Fruit fly (Drosophila melanogaster): ENCODE data around the gene CG17129.

CG17129 gene

DNA sequence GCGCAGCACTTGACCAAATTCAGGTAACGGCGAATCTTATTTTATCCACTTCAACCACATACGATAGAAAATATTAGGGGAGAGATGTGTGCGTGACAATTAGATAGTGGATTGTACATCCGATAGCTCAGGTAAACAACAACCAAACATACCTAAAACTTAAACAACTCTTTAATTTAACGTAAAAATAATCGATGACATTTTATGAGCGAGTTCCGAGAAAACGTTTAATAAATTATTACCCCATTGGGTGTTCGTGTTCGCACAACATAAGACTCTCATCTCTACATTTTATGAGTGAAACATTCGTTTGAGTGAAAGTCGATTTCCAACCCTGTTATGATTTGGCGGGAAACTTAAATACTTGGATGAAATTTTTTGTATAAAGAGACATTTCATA lies at the start of gene CG17129:
TSS of gene CG17129 (minus strand) at position 69 of the 400 bp plus-strand sequence.
- TF ChIP-seq Myc (optimal IDR thresholded peaks at IDR 0.05) (no peak), Sp1 (GFP tag; optimal IDR thresholded peaks at IDR 0.05) (peak; percentile 66), Mio (GFP tag; optimal IDR thresholded peaks at IDR 0.05) (no peak), CG32264 (GFP tag; optimal IDR thresholded peaks at IDR 0.05) (peak; percentile 44), Jra (GFP tag; optimal IDR thresholded peaks at IDR 0.05) (peak; percentile 74), Hnf4 (GFP tag; optimal IDR thresholded peaks at IDR 0.05) (peak; percentile 72), dmrt93B (GFP tag; optimal IDR thresholded peaks at IDR 0.05) (peak; percentile 35), sv (GFP tag; optimal IDR thresholded peaks at IDR 0.05) (peak; percentile 69), Hr83 (GFP tag; optimal IDR thresholded peaks at IDR 0.05; ENCODE audit: poor library complexity, severe bottlenecking) (peak; percentile 51), Rel (GFP tag; optimal IDR thresholded peaks at IDR 0.05) (no peak), Rel (tag; optimal IDR thresholded peaks at IDR 0.05) (no peak), CG9705 (GFP tag; optimal IDR thresholded peaks at IDR 0.05) (peak; percentile 42), tai (GFP tag; optimal IDR thresholded peaks at IDR 0.05) (no peak), pan (optimal IDR thresholded peaks at IDR 0.05) (no peak), rgr (GFP tag; optimal IDR thresholded peaks at IDR 0.05) (peak; percentile 71), Hr78 (GFP tag; optimal IDR thresholded peaks at IDR 0.05) (no peak), sage (GFP tag; optimal IDR thresholded peaks at IDR 0.05) (peak; percentile 68), Vsx2 (GFP tag; optimal IDR thresholded peaks at IDR 0.05; ENCODE audit: partially characterized antibody) (no peak), dl (GFP tag; optimal IDR thresholded peaks at IDR 0.05; ENCODE audit: insufficient read depth in 1 of 2, partially characterized antibody in 2 of 2) (no peak), h (GFP tag; optimal IDR thresholded peaks at IDR 0.05) (peak; percentile 22), brk (GFP tag; optimal IDR thresholded peaks at IDR 0.05) (no peak), HLH106 (tag; optimal IDR thresholded peaks at IDR 0.05) (peak; percentile 71), psq (GFP tag; optimal IDR thresholded peaks at IDR 0.05) (peak; percentile 64), GATAd (GFP tag; optimal IDR thresholded peaks at IDR 0.05) (peak; percentile 11), Dif (GFP tag; optimal IDR thresholded peaks at IDR 0.05; ENCODE audit: partially characterized antibody) (no peak), Dfd (GFP tag; optimal IDR thresholded peaks at IDR 0.05) (no peak), CrebA (GFP tag; optimal IDR thresholded peaks at IDR 0.05; ENCODE audit: borderline replicate concordance) (no peak), woc (GFP tag; optimal IDR thresholded peaks at IDR 0.05) (peak; percentile 77), OdsH (GFP tag; optimal IDR thresholded peaks at IDR 0.05) (peak; percentile 56), dsf (GFP tag; optimal IDR thresholded peaks at IDR 0.05; ENCODE audit: borderline replicate concordance) (peak; percentile 7), jim (GFP tag; optimal IDR thresholded peaks at IDR 0.05) (peak; percentile 17), ey (GFP tag; optimal IDR thresholded peaks at IDR 0.05) (peak; percentile 74), br (GFP tag; optimal IDR thresholded peaks at IDR 0.05) (peak; percentile 49), foxo (GFP tag; optimal IDR thresholded peaks at IDR 0.05) (peak; percentile 18 to 75), fru (GFP tag; optimal IDR thresholded peaks at IDR 0.05) (peak; percentile 71), lola (GFP tag; optimal IDR thresholded peaks at IDR 0.05) (no peak), Abd-B (GFP tag; optimal IDR thresholded peaks at IDR 0.05) (no peak), N (GFP tag; optimal IDR thresholded peaks at IDR 0.05) (no peak), usp (GFP tag; optimal IDR thresholded peaks at IDR 0.05) (no peak)

DNA sequence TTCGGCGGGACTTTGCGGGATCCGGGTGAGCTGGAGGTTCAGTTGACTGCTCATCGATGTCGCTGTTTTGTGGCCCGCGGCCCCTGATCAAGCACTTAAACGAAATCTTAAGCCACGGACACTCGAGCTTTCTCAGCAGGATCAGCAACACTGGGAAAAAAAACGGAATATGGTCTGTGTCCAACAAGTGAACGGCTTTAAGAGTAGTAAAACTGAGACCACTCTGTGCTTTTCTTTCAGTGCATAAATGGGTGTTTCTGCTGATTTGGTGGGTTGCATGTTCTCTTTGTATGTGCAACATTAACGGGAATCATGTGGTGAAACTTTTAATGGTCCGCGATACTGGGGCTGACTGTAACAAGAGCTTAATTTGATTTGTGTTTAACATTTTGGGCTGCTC lies 49.2 kb upstream of the CG17129 start:
- TF ChIP-seq woc (GFP tag; optimal IDR thresholded peaks at IDR 0.05) (peak; percentile 8), CG9705 (GFP tag; optimal IDR thresholded peaks at IDR 0.05) (no peak), N (GFP tag; optimal IDR thresholded peaks at IDR 0.05) (no peak), Hnf4 (GFP tag; optimal IDR thresholded peaks at IDR 0.05) (peak; percentile 38), Vsx2 (GFP tag; optimal IDR thresholded peaks at IDR 0.05; ENCODE audit: partially characterized antibody) (no peak), Myc (optimal IDR thresholded peaks at IDR 0.05) (no peak), ey (GFP tag; optimal IDR thresholded peaks at IDR 0.05) (peak; percentile 38), lola (GFP tag; optimal IDR thresholded peaks at IDR 0.05) (no peak), Rel (GFP tag; optimal IDR thresholded peaks at IDR 0.05) (no peak), Rel (tag; optimal IDR thresholded peaks at IDR 0.05) (no peak), Dfd (GFP tag; optimal IDR thresholded peaks at IDR 0.05) (no peak), dsf (GFP tag; optimal IDR thresholded peaks at IDR 0.05; ENCODE audit: borderline replicate concordance) (no peak), GATAd (GFP tag; optimal IDR thresholded peaks at IDR 0.05) (no peak), fru (GFP tag; optimal IDR thresholded peaks at IDR 0.05) (peak; percentile 67), sv (GFP tag; optimal IDR thresholded peaks at IDR 0.05) (no peak), Jra (GFP tag; optimal IDR thresholded peaks at IDR 0.05) (peak; percentile 10), Hr83 (GFP tag; optimal IDR thresholded peaks at IDR 0.05; ENCODE audit: poor library complexity, severe bottlenecking) (no peak), dmrt93B (GFP tag; optimal IDR thresholded peaks at IDR 0.05) (peak; percentile 27), Sp1 (GFP tag; optimal IDR thresholded peaks at IDR 0.05) (peak; percentile 26), CrebA (GFP tag; optimal IDR thresholded peaks at IDR 0.05; ENCODE audit: borderline replicate concordance) (no peak), psq (GFP tag; optimal IDR thresholded peaks at IDR 0.05) (peak; percentile 23), foxo (GFP tag; optimal IDR thresholded peaks at IDR 0.05) (peak in 1 of 2 experiments; percentile 61), jim (GFP tag; optimal IDR thresholded peaks at IDR 0.05) (no peak), Mio (GFP tag; optimal IDR thresholded peaks at IDR 0.05) (no peak), brk (GFP tag; optimal IDR thresholded peaks at IDR 0.05) (no peak), sage (GFP tag; optimal IDR thresholded peaks at IDR 0.05) (peak; percentile 27), tai (GFP tag; optimal IDR thresholded peaks at IDR 0.05) (no peak), Abd-B (GFP tag; optimal IDR thresholded peaks at IDR 0.05) (no peak), dl (GFP tag; optimal IDR thresholded peaks at IDR 0.05; ENCODE audit: insufficient read depth in 1 of 2, partially characterized antibody in 2 of 2) (no peak), h (GFP tag; optimal IDR thresholded peaks at IDR 0.05) (peak; percentile 65), Dif (GFP tag; optimal IDR thresholded peaks at IDR 0.05; ENCODE audit: partially characterized antibody) (no peak), Hr78 (GFP tag; optimal IDR thresholded peaks at IDR 0.05) (no peak), HLH106 (tag; optimal IDR thresholded peaks at IDR 0.05) (peak; percentile 48), usp (GFP tag; optimal IDR thresholded peaks at IDR 0.05) (no peak), OdsH (GFP tag; optimal IDR thresholded peaks at IDR 0.05) (no peak), br (GFP tag; optimal IDR thresholded peaks at IDR 0.05) (peak; percentile 38), rgr (GFP tag; optimal IDR thresholded peaks at IDR 0.05) (peak; percentile 40), pan (optimal IDR thresholded peaks at IDR 0.05) (no peak), CG32264 (GFP tag; optimal IDR thresholded peaks at IDR 0.05) (no peak)
